Fruit fly (Drosophila melanogaster) whole organism, embryonic: Measurements from ENCODE around the gene Pvf3.

ENCODE experiments used
- Antp ChIP-seq: fragments of 200-800 bp; sonication (Bioruptor generic); optimal IDR thresholded peaks from 3 replicates; lab custom pipeline; 2016; ENCODE audit warnings: missing biosample characterization, missing genetic modification characterization
- Atf3 ChIP-seq: fragments of 200-800 bp; sonication (Bioruptor generic); optimal IDR thresholded peaks from 3 replicates; lab custom pipeline; 2016; ENCODE audit warnings: missing biosample characterization, missing genetic modification characterization
- Atf6 ChIP-seq: fragments of 200-800 bp; sonication (Bioruptor generic); IDR thresholded peaks from 2 replicates; pipeline ENCODE4 v1.3.6; 2022; ENCODE audit warnings: missing biosample characterization, missing genetic modification characterization
- Awh ChIP-seq: fragments of 200-800 bp; sonication (Bioruptor generic); IDR thresholded peaks from 2 replicates; pipeline ENCODE4, ENCODE4 v1.3.6; 2022; ENCODE audit warnings: missing biosample characterization, missing genetic modification characterization
- CG10366 ChIP-seq: fragments of 200-800 bp; sonication (Bioruptor generic); IDR thresholded peaks from 2 replicates; pipeline ENCODE4 v1.3.6; 2022; ENCODE audit warnings: missing biosample characterization, missing genetic modification characterization
- CG11456 ChIP-seq: fragments of 200-800 bp; sonication (Bioruptor generic); IDR thresholded peaks from 3 replicates; pipeline ENCODE4 v1.3.6; 2022; ENCODE audit warnings: missing biosample characterization, missing genetic modification characterization
- CG12071 ChIP-seq: fragments of 200-800 bp; sonication (Bioruptor generic); optimal IDR thresholded peaks from 3 replicates; lab custom pipeline; 2018; ENCODE audit warnings: missing biosample characterization, mild to moderate bottlenecking, missing genetic modification characterization
- CG12155 ChIP-seq: fragments of 200-800 bp; sonication (Bioruptor generic); optimal IDR thresholded peaks from 3 replicates; lab custom pipeline; 2016; ENCODE audit warnings: missing biosample characterization, missing genetic modification characterization
- CG13296 ChIP-seq: fragments of 200-800 bp; sonication (Bioruptor generic); optimal IDR thresholded peaks from 3 replicates; lab custom pipeline; 2018; ENCODE audit warnings: missing biosample characterization, mild to moderate bottlenecking, missing genetic modification characterization
- CG14441 ChIP-seq: fragments of 200-800 bp; sonication (Bioruptor generic); IDR thresholded peaks from 2 replicates; pipeline ENCODE4 v1.3.6; 2022; ENCODE audit warnings: missing biosample characterization, missing genetic modification characterization
- CG16815 ChIP-seq: fragments of 200-800 bp; sonication (Bioruptor generic); optimal IDR thresholded peaks from 3 replicates; lab custom pipeline; 2017; ENCODE audit warnings: missing biosample characterization, mild to moderate bottlenecking, missing genetic modification characterization
- CG17359 ChIP-seq: fragments of 200-800 bp; sonication (Bioruptor generic); optimal IDR thresholded peaks from 3 replicates; lab custom pipeline; 2018; ENCODE audit warnings: missing biosample characterization, mild to moderate bottlenecking, missing genetic modification characterization, moderate library complexity
- CG1832 ChIP-seq: fragments of 200-800 bp; sonication (Bioruptor generic); optimal IDR thresholded peaks from 2 replicates; lab custom pipeline; 2017; ENCODE audit warnings: missing biosample characterization, mild to moderate bottlenecking, missing genetic modification characterization, inconsistent platforms
- CG18599 ChIP-seq: fragments of 200-800 bp; sonication (Bioruptor generic); optimal IDR thresholded peaks from 3 replicates; lab custom pipeline; 2017; ENCODE audit warnings: missing biosample characterization, missing genetic modification characterization, mild to moderate bottlenecking, moderate library complexity, missing genetic modification reagents
- CG2129 ChIP-seq: fragments of 200-800 bp; sonication (Bioruptor generic); IDR thresholded peaks from 2 replicates; pipeline ENCODE4 v1.3.6; 2022; ENCODE audit warnings: missing biosample characterization, missing genetic modification characterization; ENCODE audit not compliant: partially characterized antibody
- CG30403 ChIP-seq: fragments of 200-800 bp; sonication (Bioruptor generic); optimal IDR thresholded peaks from 3 replicates; lab custom pipeline; 2016; ENCODE audit warnings: missing biosample characterization, missing genetic modification characterization
- CG31441 ChIP-seq: fragments of 200-800 bp; sonication (Bioruptor generic); IDR thresholded peaks from 2 replicates; pipeline ENCODE4 v1.3.6; 2022; ENCODE audit warnings: missing biosample characterization, missing genetic modification characterization
- CG32772 ChIP-seq: fragments of 200-800 bp; sonication (Bioruptor generic); IDR thresholded peaks from 2 replicates; pipeline ENCODE4 v1.3.6; 2022; ENCODE audit warnings: missing biosample characterization, missing genetic modification characterization
- CG42726 ChIP-seq: fragments of 200-800 bp; sonication (Bioruptor generic); IDR thresholded peaks from 2 replicates; pipeline ENCODE4 v1.3.6; 2022; ENCODE audit warnings: missing biosample characterization, missing genetic modification characterization; ENCODE audit not compliant: partially characterized antibody
- CG6175 ChIP-seq: fragments of 200-800 bp; sonication (Bioruptor generic); IDR thresholded peaks from 3 replicates; pipeline ENCODE4 v1.3.6; 2022; ENCODE audit warnings: missing biosample characterization, missing genetic modification characterization
- CG7357 ChIP-seq: fragments of 200-800 bp; sonication (Bioruptor generic); IDR thresholded peaks from 3 replicates; pipeline ENCODE4 v1.3.6; 2022; ENCODE audit warnings: missing biosample characterization, missing genetic modification characterization
- CG7963 ChIP-seq: fragments of 200-800 bp; sonication (Bioruptor generic); IDR thresholded peaks from 3 replicates; pipeline ENCODE4 v1.3.6; 2022; ENCODE audit warnings: missing biosample characterization, missing genetic modification characterization; ENCODE audit not compliant: partially characterized antibody
- CG8089 ChIP-seq: fragments of 200-800 bp; sonication (Bioruptor generic); optimal IDR thresholded peaks from 3 replicates; lab custom pipeline; 2016; ENCODE audit warnings: missing biosample characterization, missing genetic modification characterization
- HLH4C ChIP-seq: fragments of 200-800 bp; sonication (Bioruptor generic); IDR thresholded peaks from 3 replicates; pipeline ENCODE4 v1.3.6; 2022; ENCODE audit warnings: missing biosample characterization, missing genetic modification characterization; ENCODE audit not compliant: partially characterized antibody
- Lhr ChIP-seq: fragments of 200-800 bp; sonication (Bioruptor generic); optimal IDR thresholded peaks from 3 replicates; lab custom pipeline; 2017; ENCODE audit warnings: mild to moderate bottlenecking, missing biosample characterization, missing genetic modification reagents, missing genetic modification characterization
- Med ChIP-seq: fragments of 200-800 bp; sonication (Bioruptor generic); peaks from one replicate; lab custom pipeline; 2016; ENCODE audit warnings: missing biosample characterization, missing genetic modification characterization, mild to moderate bottlenecking, inconsistent platforms, moderate library complexity
- Neu2 ChIP-seq: fragments of 200-800 bp; sonication (Bioruptor generic); optimal IDR thresholded peaks from 3 replicates; lab custom pipeline; 2016; ENCODE audit warnings: missing biosample characterization, missing genetic modification characterization, borderline replicate concordance
- Sry-δ ChIP-seq: fragments of 200-800 bp; sonication (Bioruptor generic); optimal IDR thresholded peaks from 2 replicates; lab custom pipeline; 2016; ENCODE audit warnings: missing biosample characterization, missing genetic modification characterization
- Xrp1 ChIP-seq: fragments of 200-800 bp; sonication (Bioruptor generic); IDR thresholded peaks from 2 replicates; pipeline ENCODE4 v1.3.6; 2022; ENCODE audit warnings: missing biosample characterization, missing genetic modification characterization
- btn ChIP-seq: fragments of 200-800 bp; sonication (Bioruptor generic); optimal IDR thresholded peaks from 2 replicates; lab custom pipeline; 2016; ENCODE audit warnings: missing biosample characterization, missing genetic modification characterization
- chif ChIP-seq, 2 experiments: fragments of 200-800 bp; sonication (Bioruptor generic); optimal IDR thresholded peaks; 3 replicates each; lab custom pipeline; 2016; ENCODE audit warnings: missing biosample characterization in 2 of 2, missing genetic modification characterization in 2 of 2
- croc ChIP-seq: fragments of 200-800 bp; sonication (Bioruptor generic); conservative IDR thresholded peaks from 3 replicates; pipeline ENCODE4 v1.3.6; 2022; ENCODE audit warnings: missing biosample characterization, missing genetic modification characterization
- dan ChIP-seq: fragments of 200-800 bp; sonication (Bioruptor generic); IDR thresholded peaks from 2 replicates; pipeline ENCODE4 v1.3.6; 2022; ENCODE audit warnings: missing biosample characterization, missing genetic modification characterization
- fd64A ChIP-seq: fragments of 200-800 bp; sonication (Bioruptor generic); optimal IDR thresholded peaks from 3 replicates; lab custom pipeline; 2018; ENCODE audit warnings: missing biosample characterization, mild to moderate bottlenecking, missing genetic modification characterization
- ftz-f1 ChIP-seq: fragments of 200-800 bp; sonication (Bioruptor generic); optimal IDR thresholded peaks from 2 replicates; lab custom pipeline; 2016; ENCODE audit warnings: missing biosample characterization, missing genetic modification characterization
- gcm ChIP-seq: fragments of 200-800 bp; sonication (Bioruptor generic); optimal IDR thresholded peaks from 2 replicates; lab custom pipeline; 2019; ENCODE audit warnings: missing biosample characterization, mild to moderate bottlenecking, missing genetic modification characterization, moderate library complexity
- gem ChIP-seq: fragments of 200-800 bp; sonication (Bioruptor generic); optimal IDR thresholded peaks from 2 replicates; lab custom pipeline; 2019; ENCODE audit warnings: missing biosample characterization, mild to moderate bottlenecking, missing genetic modification characterization, moderate library complexity
- grau ChIP-seq: fragments of 200-800 bp; optimal IDR thresholded peaks from 3 replicates; lab custom pipeline; 2019; ENCODE audit warnings: missing biosample characterization, mild to moderate bottlenecking, missing genetic modification characterization, moderate library complexity
- hbn ChIP-seq: fragments of 200-800 bp; sonication (Bioruptor generic); IDR thresholded peaks from 2 replicates; pipeline ENCODE4 v1.3.6; 2022; ENCODE audit warnings: missing biosample characterization, missing genetic modification characterization; ENCODE audit not compliant: partially characterized antibody
- jing ChIP-seq: fragments of 200-800 bp; sonication (Bioruptor generic); optimal IDR thresholded peaks from 2 replicates; lab custom pipeline; 2018; ENCODE audit warnings: missing biosample characterization, mild to moderate bottlenecking, missing genetic modification characterization
- lola ChIP-seq, 3 experiments: fragments of >200 bp in 2 of 3; fragments of 200-800 bp in 1 of 3; sonication (Bioruptor generic) in 1 of 3; optimal IDR thresholded peaks; 2 replicates each; lab custom pipeline; 2017 to 2019; ENCODE audit warnings: missing biosample characterization in 3 of 3, missing genetic modification characterization in 3 of 3, mild to moderate bottlenecking in 1 of 3, moderate library complexity in 1 of 3
- maf-S ChIP-seq: fragments of 200-800 bp; sonication (Bioruptor generic); optimal IDR thresholded peaks from 2 replicates; lab custom pipeline; 2016; ENCODE audit warnings: missing biosample characterization, missing genetic modification characterization
- onecut ChIP-seq: fragments of 200-800 bp; sonication (Bioruptor generic); IDR thresholded peaks from 2 replicates; pipeline ENCODE4 v1.3.6; 2022; ENCODE audit warnings: missing biosample characterization, missing genetic modification characterization
- ranshi ChIP-seq: fragments of 200-800 bp; sonication (Bioruptor generic); IDR thresholded peaks from 2 replicates; pipeline ENCODE4 v1.3.6; 2022; ENCODE audit warnings: missing biosample characterization, missing genetic modification characterization
- rib ChIP-seq: fragments of 200-800 bp; sonication (Bioruptor generic); IDR thresholded peaks from 2 replicates; pipeline ENCODE4 v1.3.6; 2022; ENCODE audit warnings: missing biosample characterization, missing genetic modification characterization
- shn ChIP-seq: fragments of 200-800 bp; sonication (Bioruptor generic); optimal IDR thresholded peaks from 3 replicates; lab custom pipeline; 2016; ENCODE audit warnings: missing biosample characterization, missing genetic modification characterization
- sima ChIP-seq: fragments of 200-800 bp; sonication (Bioruptor generic); optimal IDR thresholded peaks from 2 replicates; lab custom pipeline; 2016; ENCODE audit warnings: missing biosample characterization, missing genetic modification characterization
- tna ChIP-seq: fragments of 200-800 bp; sonication (Bioruptor generic); IDR thresholded peaks from 2 replicates; pipeline ENCODE4 v1.3.6; 2022; ENCODE audit warnings: missing biosample characterization, missing genetic modification characterization; ENCODE audit not compliant: partially characterized antibody
- zen2 ChIP-seq: fragments of 200-800 bp; sonication (Bioruptor generic); IDR thresholded peaks from 3 replicates; pipeline ENCODE4 v1.3.6; 2022; ENCODE audit warnings: missing biosample characterization, missing genetic modification characterization; ENCODE audit not compliant: partially characterized antibody
- zfh1 ChIP-seq: fragments of 200-800 bp; sonication (Bioruptor generic); IDR thresholded peaks from 3 replicates; pipeline ENCODE4 v1.3.6; 2022; ENCODE audit warnings: missing biosample characterization, missing genetic modification characterization

Gene Pvf3

DNA sequence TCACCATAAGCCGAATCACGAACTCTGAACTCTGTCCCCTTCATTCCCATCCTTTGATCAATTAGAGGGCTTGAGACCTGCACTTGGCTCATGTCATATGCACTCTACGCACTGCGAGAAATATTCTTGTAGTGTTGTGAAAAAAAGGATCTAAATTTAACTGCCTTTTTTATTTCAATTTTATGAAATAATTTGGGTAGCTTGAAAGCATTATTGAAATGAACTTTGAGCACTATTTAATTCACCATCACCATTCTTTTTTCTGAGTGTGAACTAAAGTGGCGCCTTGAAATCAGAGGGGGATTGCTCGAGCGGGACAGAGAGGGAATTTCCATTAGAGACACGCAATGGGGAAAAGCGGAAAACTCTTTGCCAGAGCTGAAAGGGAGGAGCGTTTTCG lies 33.8 kb downstream of the Pvf3 start (continued):
- peak; percentile 93 for TF ChIP-seq zfh1 (GFP tag; lab: Robert Waterston, UW)
- peak; percentile 85 for TF ChIP-seq CG17359 (tag; lab: Kevin White, UChicago)
- TF ChIP-seq dan (GFP tag; lab: Robert Waterston, UW): 0 out of 2 replicates have a peak, but pooled peaks have one; percentile 41
- TF ChIP-seq CG7963 (GFP tag; lab: Robert Waterston, UW): no peak
- TF ChIP-seq CG8089 (GFP tag; lab: Kevin White, UChicago): peak; percentile 81
- TF ChIP-seq Awh (GFP tag; lab: Robert Waterston, UW): peak; percentile 72
- peak in 1 of 3 experiments; percentile 89 for TF ChIP-seq lola (GFP tag; optimal IDR thresholded peaks at IDR 0.05; lab: Kevin White, UChicago)
- no peak for TF ChIP-seq hbn (GFP tag; lab: Robert Waterston, UW)
- no peak for TF ChIP-seq HLH4C (GFP tag; lab: Robert Waterston, UW)
- TF ChIP-seq Xrp1 (GFP tag; lab: Robert Waterston, UW): peak; percentile 91
- TF ChIP-seq CG42726 (GFP tag; lab: Robert Waterston, UW): no peak
- TF ChIP-seq Atf3 (GFP tag; lab: Kevin White, UChicago): peak; percentile 61
- TF ChIP-seq Antp: peak; percentile 89
- peak; percentile 57; the same call in 1 of the 3 replicates for TF ChIP-seq CG7357
- peak; percentile 82 for TF ChIP-seq btn (GFP tag; lab: Kevin White, UChicago)
- TF ChIP-seq chif (GFP tag; optimal IDR thresholded peaks at IDR 0.05; lab: Kevin White, UChicago): peak; percentile 86 to 91
- TF ChIP-seq sima (GFP tag; lab: Kevin White, UChicago): peak; percentile 16
- TF ChIP-seq jing: peak; percentile 73
- TF ChIP-seq Lhr (GFP tag; lab: Kevin White, UChicago): peak; percentile 62
- TF ChIP-seq ftz-f1 (GFP tag; lab: Kevin White, UChicago): no peak
- peak; percentile 62 for TF ChIP-seq onecut (GFP tag; lab: Robert Waterston, UW)
- TF ChIP-seq CG16815: peak; percentile 84
- TF ChIP-seq CG32772 (GFP tag; lab: Robert Waterston, UW): peak; percentile 84
- peak; percentile 79 for TF ChIP-seq CG30403 (GFP tag; lab: Kevin White, UChicago)
- no peak for TF ChIP-seq CG2129
- peak; percentile 58 for TF ChIP-seq fd64A (GFP tag; lab: Kevin White, UChicago)
- TF ChIP-seq croc (GFP tag; lab: Robert Waterston, UW): peak; percentile 78
- peak; percentile 62 for TF ChIP-seq CG14441 (GFP tag; lab: Robert Waterston, UW)
- TF ChIP-seq Med (GFP tag; lab: Kevin White, UChicago): peak; percentile 95
- TF ChIP-seq CG11456 (GFP tag; lab: Robert Waterston, UW): no peak
- TF ChIP-seq Atf6 (GFP tag; lab: Robert Waterston, UW): no peak
- TF ChIP-seq ranshi (GFP tag; lab: Robert Waterston, UW): peak; percentile 76; the same call in 1 of the 2 replicates
- TF ChIP-seq grau (tag; lab: Kevin White, UChicago): peak; percentile 74
- TF ChIP-seq CG12071 (GFP tag; lab: Kevin White, UChicago): peak; percentile 46
- TF ChIP-seq CG10366 (GFP tag; lab: Robert Waterston, UW): peak; percentile 63
- no peak for TF ChIP-seq tna (GFP tag; lab: Robert Waterston, UW)
- TF ChIP-seq CG31441 (GFP tag; lab: Robert Waterston, UW): peak; percentile 81
- peak; percentile 91 for TF ChIP-seq gem (tag; lab: Kevin White, UChicago)
- peak; percentile 51 for TF ChIP-seq Sry-δ (GFP tag; lab: Kevin White, UChicago)
- no peak for TF ChIP-seq CG1832
- no peak for TF ChIP-seq Neu2 (GFP tag; lab: Kevin White, UChicago)
- peak; percentile 7 for TF ChIP-seq CG13296
- TF ChIP-seq CG6175 (GFP tag; lab: Robert Waterston, UW): no peak
- peak; percentile 47 for TF ChIP-seq maf-S (GFP tag; lab: Kevin White, UChicago)
- 0 out of 2 replicates have a peak, but pooled peaks have one; percentile 20 for TF ChIP-seq rib
- peak; percentile 55 for TF ChIP-seq CG12155
- TF ChIP-seq CG18599 (GFP tag; lab: Kevin White, UChicago): peak; percentile 64
- no peak for TF ChIP-seq zen2 (GFP tag; lab: Robert Waterston, UW)
- peak; percentile 84 for TF ChIP-seq gcm (GFP tag; lab: Kevin White, UChicago)
- peak; percentile 69 for TF ChIP-seq shn (GFP tag; lab: Kevin White, UChicago)
